Fruit fly (Drosophila melanogaster) whole organism: ENCODE data around the gene Syx8.

Source experiments
- CG8478 ChIP-seq: fragments of >200 bp; optimal IDR thresholded peaks from 2 replicates; lab custom pipeline; 2018; ENCODE audit warnings: inconsistent platforms
- pan ChIP-seq: fragments of >200 bp; optimal IDR thresholded peaks from 2 replicates; lab custom pipeline; 2017
- psq ChIP-seq: fragments of >200 bp; optimal IDR thresholded peaks from 2 replicates; lab custom pipeline; 2017

DNA sequence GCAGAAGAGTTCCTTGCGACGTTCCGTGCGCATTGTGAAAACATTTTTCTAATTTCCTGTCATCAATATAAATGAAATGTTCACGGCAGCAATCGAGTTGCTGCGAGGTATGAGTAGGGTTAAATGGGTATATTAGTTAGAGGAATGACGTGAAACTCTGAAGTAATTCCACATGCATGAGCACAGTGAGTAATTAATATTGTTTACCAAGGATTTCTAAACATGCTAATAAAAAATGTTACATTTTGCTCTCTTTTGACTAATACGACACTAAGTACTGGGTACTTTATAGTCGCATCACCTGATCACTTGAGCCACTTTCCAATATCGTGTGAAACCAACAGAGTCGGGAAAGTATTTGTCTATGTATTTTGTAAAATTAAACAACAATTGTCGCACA lies 42.6 kb downstream of the Syx8 start:
- TF ChIP-seq psq (lab: Kevin White, UChicago) (no peak), CG8478 (no peak), pan (no peak)
